Worm (Caenorhabditis elegans) whole organism, late embryonic: ENCODE results near the gene D2021.4.

ENCODE experiments used
- C08G9.2 ChIP-seq: sonication (generic microtip); optimal IDR thresholded peaks from 2 replicates; lab custom pipeline; 2016; ENCODE audit warnings: mild to moderate bottlenecking, missing genetic modification characterization, moderate library complexity, missing compliant biosample characterization
- F13H6.1 ChIP-seq: sonication (generic microtip); optimal IDR thresholded peaks from 2 replicates; lab custom pipeline; 2016; ENCODE audit warnings: missing genetic modification characterization, missing compliant biosample characterization
- ceh-18 ChIP-seq: sonication (generic microtip); optimal IDR thresholded peaks from 2 replicates; lab custom pipeline; 2016; ENCODE audit warnings: missing genetic modification characterization, missing compliant biosample characterization
- dmd-4 ChIP-seq: sonication (generic microtip); optimal IDR thresholded peaks from 2 replicates; lab custom pipeline; 2016; ENCODE audit warnings: borderline replicate concordance, missing genetic modification characterization, missing compliant biosample characterization
- fkh-10 ChIP-seq: fragments of 150-350 bp; optimal IDR thresholded peaks from 2 replicates; lab custom pipeline; 2014; ENCODE audit warnings: missing biosample characterization, missing genetic modification reagents, missing genetic modification characterization
- tbx-2 ChIP-seq: sonication (generic microtip); optimal IDR thresholded peaks from 2 replicates; lab custom pipeline; 2016; ENCODE audit warnings: missing genetic modification characterization, missing compliant biosample characterization

ce11 chrX:8556614-8557196 is 7.8 kb upstream of the D2021.4 start, which contains the start of gene utx-1:
- no peak for TF ChIP-seq F13H6.1 (tag; lab: Kevin White, UChicago)
- TF ChIP-seq tbx-2 (tag; lab: Kevin White, UChicago), result peak; percentile 43
- no peak for TF ChIP-seq fkh-10 (GFP tag; lab: Kevin White, UChicago)
- no peak for TF ChIP-seq dmd-4
- TF ChIP-seq ceh-18 (tag; lab: Kevin White, UChicago), result no peak
- TF ChIP-seq C08G9.2 (tag; lab: Kevin White, UChicago), result no peak
